Worm (Caenorhabditis elegans): ENCODE data around the gene ZC449.7.

ZC449.7 gene

ce11 chrX:5027923-5028592 lies 14.2 kb downstream of the ZC449.7 start:
- peak; percentile 44 for TF ChIP-seq hlh-1 (tag; optimal IDR thresholded peaks at IDR 0.05)
- TF ChIP-seq elt-3 (tag; optimal IDR thresholded peaks at IDR 0.05), result no peak
- TF ChIP-seq ces-1 (GFP tag; optimal IDR thresholded peaks at IDR 0.05), result peak; percentile 73

- TF ChIP-seq flh-1 (GFP tag; optimal IDR thresholded peaks at IDR 0.05), result no peak
- no peak for TF ChIP-seq lin-32 (GFP tag; optimal IDR thresholded peaks at IDR 0.05)
- TF ChIP-seq unc-62 (GFP tag; optimal IDR thresholded peaks at IDR 0.05), result no peak
- no peak for TF ChIP-seq mab-5 (tag; optimal IDR thresholded peaks at IDR 0.05)
- no peak for TF ChIP-seq ceh-39 (tag; optimal IDR thresholded peaks at IDR 0.05)
- no peak for TF ChIP-seq mls-2 (tag; optimal IDR thresholded peaks at IDR 0.05)
- no peak for TF ChIP-seq ces-1 (GFP tag; optimal IDR thresholded peaks at IDR 0.05)
- no peak for TF ChIP-seq nhr-12 (tag; optimal IDR thresholded peaks at IDR 0.05)
- TF ChIP-seq mep-1 (tag; optimal IDR thresholded peaks at IDR 0.05), result no peak
Observed at ce11 chrX:5028593-5028955, 14.7 kb downstream of the ZC449.7 start.

ce11 chrX:5031742-5032141 lies 17.9 kb downstream of the ZC449.7 start:
- no peak for TF ChIP-seq nhr-2 (tag; optimal IDR thresholded peaks at IDR 0.05)
- peak; percentile 99 for TF ChIP-seq ces-1 (GFP tag; optimal IDR thresholded peaks at IDR 0.05)
- TF ChIP-seq mab-5 (tag; optimal IDR thresholded peaks at IDR 0.05), result no peak
- no peak for TF ChIP-seq nhr-237 (tag; optimal IDR thresholded peaks at IDR 0.05)
- TF ChIP-seq nhr-12 (tag; optimal IDR thresholded peaks at IDR 0.05), result no peak

ce11 chrX:5033868-5034267 lies 20.0 kb downstream of the ZC449.7 start, which contains the start of gene ZC449.4:
Gene ZC449.4 (minus strand): TSS chrX:5033968.
- TF ChIP-seq zip-8 (tag; optimal IDR thresholded peaks at IDR 0.05) (no peak), ces-1 (GFP tag; optimal IDR thresholded peaks at IDR 0.05) (peak; percentile 20)

- TF ChIP-seq nhr-2 (tag; optimal IDR thresholded peaks at IDR 0.05) (no peak), elt-3 (tag; optimal IDR thresholded peaks at IDR 0.05) (no peak), unc-120 (tag; optimal IDR thresholded peaks at IDR 0.05; ENCODE audit: poor library complexity, severe bottlenecking) (no peak), sem-2 (GFP tag; optimal IDR thresholded peaks at IDR 0.05) (no peak), cnd-1 (tag; optimal IDR thresholded peaks at IDR 0.05) (no peak), ceh-43 (GFP tag; optimal IDR thresholded peaks at IDR 0.05) (no peak), drap-1 (GFP tag; optimal IDR thresholded peaks at IDR 0.05) (no peak)
Observed at ce11 chrX:5037673-5038072, 23.8 kb downstream of the ZC449.7 start, which contains the start of gene ZC449.5. Gene ZC449.5 (minus strand): TSS chrX:5037773.

- TF ChIP-seq hlh-1 (tag; optimal IDR thresholded peaks at IDR 0.05), result peak; percentile 88
- peak; percentile 87 for TF ChIP-seq unc-62 (GFP tag; optimal IDR thresholded peaks at IDR 0.05)
- TF ChIP-seq nhr-12 (tag; optimal IDR thresholded peaks at IDR 0.05), result no peak
- TF ChIP-seq flh-1 (GFP tag; optimal IDR thresholded peaks at IDR 0.05), result no peak
Observed at ce11 chrX:5038812-5039211, 24.9 kb downstream of the ZC449.7 start.

DNA sequence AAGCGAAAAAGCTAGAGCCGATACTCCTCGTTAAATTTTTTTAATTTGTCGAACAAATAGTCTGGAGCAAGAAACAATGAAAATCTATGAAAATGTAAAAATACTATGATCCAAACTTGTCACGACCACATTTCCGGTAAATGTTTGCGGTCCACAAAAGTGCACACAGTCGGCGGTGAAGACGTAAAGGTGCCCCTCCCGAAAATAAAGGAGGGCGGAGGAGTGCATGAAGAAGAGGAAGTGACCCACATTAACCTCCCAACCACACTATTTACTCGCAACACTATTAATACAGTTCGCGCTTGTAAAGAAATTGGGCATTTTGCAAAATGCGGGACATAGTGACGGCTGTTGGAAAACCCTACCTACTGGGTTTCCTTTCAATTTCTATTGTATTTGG lies 26.2 kb downstream of the ZC449.7 start:
- TF ChIP-seq sem-2 (GFP tag; optimal IDR thresholded peaks at IDR 0.05), result no peak

DNA sequence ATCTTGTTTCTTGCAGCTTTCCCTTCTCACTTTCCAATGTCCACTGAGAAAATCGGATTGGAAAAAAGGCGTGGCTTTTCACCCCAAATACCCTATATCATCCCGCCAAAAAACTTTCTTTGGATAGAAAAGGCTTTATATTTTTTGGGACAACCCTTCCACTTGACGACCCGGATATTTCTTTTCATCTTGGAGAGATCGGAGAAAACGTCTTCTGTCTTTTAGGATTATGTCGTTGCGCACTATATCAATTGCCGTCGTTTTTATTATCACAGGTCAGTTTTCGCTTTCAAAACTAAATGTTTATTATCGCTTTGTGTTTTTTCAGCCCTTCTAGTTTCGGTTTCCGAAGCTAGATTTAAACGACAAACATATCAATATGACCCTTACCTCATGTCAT lies 30.0 kb downstream of the ZC449.7 start, which contains the start of gene Y64H9A.2:
Y64H9A.2 (plus strand) TSS at position 90 of the 400 bp plus-strand sequence.
- TF ChIP-seq nhr-237 (tag; optimal IDR thresholded peaks at IDR 0.05) (no peak), mep-1 (tag; optimal IDR thresholded peaks at IDR 0.05) (no peak), elt-1 (tag; optimal IDR thresholded peaks at IDR 0.05; ENCODE audit: borderline replicate concordance, insufficient read depth) (no peak), lsy-2 (tag; optimal IDR thresholded peaks at IDR 0.05) (no peak), ztf-11 (tag; optimal IDR thresholded peaks at IDR 0.05) (no peak), cnd-1 (tag; optimal IDR thresholded peaks at IDR 0.05) (no peak), sptf-1 (tag; optimal IDR thresholded peaks at IDR 0.05) (no peak), lin-13 (tag; optimal IDR thresholded peaks at IDR 0.05) (no peak), flh-1 (GFP tag; optimal IDR thresholded peaks at IDR 0.05) (no peak), nhr-76 (tag; optimal IDR thresholded peaks at IDR 0.05) (no peak), M03D4.4 (tag; optimal IDR thresholded peaks at IDR 0.05) (no peak), unc-39 (tag; optimal IDR thresholded peaks at IDR 0.05) (no peak), snpc-4 (tag; optimal IDR thresholded peaks at IDR 0.05) (no peak), ceh-83 (GFP tag; optimal IDR thresholded peaks at IDR 0.05) (no peak)
